Fruit fly (Drosophila melanogaster): ENCODE measurements around the gene Nle.

- TF ChIP-seq Sin3A (optimal IDR thresholded peaks at IDR 0.05): no peak
- TF ChIP-seq h (optimal IDR thresholded peaks at IDR 0.05): no peak
- TF ChIP-seq psq (optimal IDR thresholded peaks at IDR 0.05): no peak
- TF ChIP-seq ttk (optimal IDR thresholded peaks at IDR 0.05): no peak
- no peak for TF ChIP-seq insv (optimal IDR thresholded peaks at IDR 0.05)
These were observed 23.6 kb upstream of the Nle start for dm6 chr2L:591511-591910.

Measured in Kc167 (cell line).